Fruit fly (Drosophila melanogaster) S2 (cell line): ENCODE data around the gene Ir94e.

Source experiments
- CG8478 ChIP-seq: fragments of >200 bp; optimal IDR thresholded peaks from 2 replicates; lab custom pipeline; 2018
- CTCF ChIP-seq, 2 experiments: fragments of >200 bp; optimal IDR thresholded peaks; 2 replicates each; lab custom pipeline; 2018

- TF ChIP-seq CG8478 (lab: Kevin White, UChicago) (no peak), CTCF (optimal IDR thresholded peaks at IDR 0.05; lab: Kevin White, UChicago) (no peak)
Observed at dm6 chr3R:23386907-23387306, 18.4 kb upstream of the Ir94e start.
